Fruit fly (Drosophila melanogaster): Measurements from ENCODE around the gene unc-119.

dm6 chrX:7290811-7291515 lies at the start of gene unc-119:
- TF ChIP-seq Hr78 (GFP tag; optimal IDR thresholded peaks at IDR 0.05), result no peak
- TF ChIP-seq Hr83 (GFP tag; optimal IDR thresholded peaks at IDR 0.05; ENCODE audit: poor library complexity, severe bottlenecking), result no peak
- no peak for TF ChIP-seq Hnf4 (GFP tag; optimal IDR thresholded peaks at IDR 0.05)
- no peak for TF ChIP-seq dsf (GFP tag; optimal IDR thresholded peaks at IDR 0.05; ENCODE audit: borderline replicate concordance)
- TF ChIP-seq brk (GFP tag; optimal IDR thresholded peaks at IDR 0.05), result no peak
- no peak for TF ChIP-seq HLH106 (tag; optimal IDR thresholded peaks at IDR 0.05)
- TF ChIP-seq usp (GFP tag; optimal IDR thresholded peaks at IDR 0.05), result no peak
- no peak for TF ChIP-seq Dif (GFP tag; optimal IDR thresholded peaks at IDR 0.05; ENCODE audit: partially characterized antibody)

All from whole organism, wandering third instar larva.